Worm (Caenorhabditis elegans): Measurements from ENCODE around the gene Y105C5B.17.

Gene Y105C5B.17

ce11 chrIV:15931833-15932232, 31.1 kb upstream of the Y105C5B.17 start (continued):
- TF ChIP-seq daf-16 (GFP tag; optimal IDR thresholded peaks at IDR 0.05): peak in 1 of 2 experiments; percentile 85
- TF ChIP-seq daf-16 (tag; optimal IDR thresholded peaks at IDR 0.05): peak; percentile 54
- TF ChIP-seq nhr-111 (GFP tag; optimal IDR thresholded peaks at IDR 0.05): peak; percentile 84
- peak; percentile 26 for TF ChIP-seq rbr-2 (tag; optimal IDR thresholded peaks at IDR 0.05)
- TF ChIP-seq R02D3.7 (tag; optimal IDR thresholded peaks at IDR 0.05): no peak
- TF ChIP-seq nhr-77 (tag; optimal IDR thresholded peaks at IDR 0.05): no peak
- peak; percentile 62; the same call in 1 of the 2 replicates for TF ChIP-seq nhr-42 (GFP tag; IDR thresholded peaks at IDR 0.05)
- TF ChIP-seq Y48G9A.11 (GFP tag; IDR thresholded peaks at IDR 0.05): peak; percentile 47; the same call in 1 of the 2 replicates
- TF ChIP-seq attf-4 (tag; optimal IDR thresholded peaks at IDR 0.05): no peak
- TF ChIP-seq mdt-29 (GFP tag; IDR thresholded peaks at IDR 0.05): 0 out of 2 replicates have a peak, but pooled peaks have one; percentile 37
- TF ChIP-seq gei-8 (GFP tag; optimal IDR thresholded peaks at IDR 0.05): peak; percentile 38
- TF ChIP-seq zip-2 (tag; optimal IDR thresholded peaks at IDR 0.05): no peak
- TF ChIP-seq nhr-25 (tag; optimal IDR thresholded peaks at IDR 0.05; ENCODE audit: borderline replicate concordance, insufficient read depth): no peak
- TF ChIP-seq ceh-44 (GFP tag; IDR thresholded peaks at IDR 0.05): no peak
- no peak for TF ChIP-seq nhr-76 (tag; optimal IDR thresholded peaks at IDR 0.05)
- no peak for TF ChIP-seq ceh-82 (tag; optimal IDR thresholded peaks at IDR 0.05)
- TF ChIP-seq ceh-20 (GFP tag; IDR thresholded peaks at IDR 0.05): no peak
- peak; percentile 68 for TF ChIP-seq nhr-102 (tag; optimal IDR thresholded peaks at IDR 0.05)
- no peak for TF ChIP-seq ama-1 (optimal IDR thresholded peaks at IDR 0.05)
- TF ChIP-seq nhr-11 (tag; optimal IDR thresholded peaks at IDR 0.05): no peak
- no peak for TF ChIP-seq spr-3 (GFP tag; optimal IDR thresholded peaks at IDR 0.05)
- TF ChIP-seq lin-15B (tag; optimal IDR thresholded peaks at IDR 0.05): no peak
- peak; percentile 81; the same call in 1 of the 2 replicates for TF ChIP-seq pha-4 (GFP tag; IDR thresholded peaks at IDR 0.05)
- no peak for TF ChIP-seq pha-4 (tag; optimal IDR thresholded peaks at IDR 0.05)
- TF ChIP-seq dmd-9 (GFP tag; IDR thresholded peaks at IDR 0.05): no peak
- TF ChIP-seq lsy-2 (tag; optimal IDR thresholded peaks at IDR 0.05): no peak
- TF ChIP-seq ctbp-1 (GFP tag; IDR thresholded peaks at IDR 0.05): peak; percentile 67
- TF ChIP-seq vab-7 (GFP tag; IDR thresholded peaks at IDR 0.05): peak; percentile 75; the same call in 1 of the 2 replicates
- no peak for TF ChIP-seq ces-1 (GFP tag; optimal IDR thresholded peaks at IDR 0.05)

- TF ChIP-seq aha-1 (tag): peak; percentile 80
- peak; percentile 36; the same call in 1 of the 2 replicates for TF ChIP-seq tra-1 (GFP tag; IDR thresholded peaks at IDR 0.05)
- peak; percentile 35 to 74; a peak in 1 of 4 replicates for TF ChIP-seq madf-5 (GFP tag; IDR thresholded peaks at IDR 0.05)
- TF ChIP-seq daf-19 (GFP tag; conservative IDR thresholded peaks at IDR 0.05): peak; percentile 52; the same call in 1 of the 2 replicates
- 0 out of 2 replicates have a peak, but pooled peaks have one; percentile 21 for TF ChIP-seq ceh-20 (GFP tag; IDR thresholded peaks at IDR 0.05)
- TF ChIP-seq snpc-1.2 (GFP tag; IDR thresholded peaks at IDR 0.05): peak; percentile 98
- TF ChIP-seq D1046.2 (GFP tag; IDR thresholded peaks at IDR 0.05): peak; percentile 75; the same call in 1 of the 2 replicates
- peak; percentile 37 for TF ChIP-seq duxl-1 (tag; optimal IDR thresholded peaks at IDR 0.05; ENCODE audit: poor library complexity)
- peak; percentile 80 for TF ChIP-seq lin-1 (GFP tag; IDR thresholded peaks at IDR 0.05)
- TF ChIP-seq T26A8.4 (GFP tag; IDR thresholded peaks at IDR 0.05): peak; percentile 73
- TF ChIP-seq mdt-29 (GFP tag; IDR thresholded peaks at IDR 0.05): peak; percentile 66; the same call in 1 of the 2 replicates
- peak; percentile 36 for TF ChIP-seq Y5F2A.4 (GFP tag; optimal IDR thresholded peaks at IDR 0.05)
- peak; percentile 41 for TF ChIP-seq mxl-3 (GFP tag; optimal IDR thresholded peaks at IDR 0.05)
- TF ChIP-seq egl-43 (GFP tag; IDR thresholded peaks at IDR 0.05): peak; percentile 83
- TF ChIP-seq vab-7 (GFP tag; IDR thresholded peaks at IDR 0.05): peak; percentile 78
- peak; percentile 41 for TF ChIP-seq dmd-6 (GFP tag; IDR thresholded peaks at IDR 0.05)
- TF ChIP-seq nhr-6 (tag; optimal IDR thresholded peaks at IDR 0.05): peak; percentile 11
- TF ChIP-seq lir-3 (tag; optimal IDR thresholded peaks at IDR 0.05): peak; percentile 29
- TF ChIP-seq hmg-1.1 (GFP tag; IDR thresholded peaks at IDR 0.05): peak; percentile 46; the same call in 1 of the 2 replicates
- TF ChIP-seq lin-38 (GFP tag; IDR thresholded peaks at IDR 0.05): peak; percentile 66; the same call in 1 of the 2 replicates
- peak; percentile 63 for TF ChIP-seq F26F4.8 (GFP tag; conservative IDR thresholded peaks at IDR 0.05)
- TF ChIP-seq madf-9 (GFP tag; conservative IDR thresholded peaks at IDR 0.05): 0 out of 2 replicates have a peak, but pooled peaks have one; percentile 34
- peak; percentile 12 for TF ChIP-seq spr-1 (tag; optimal IDR thresholded peaks at IDR 0.05)
- 0 out of 2 replicates have a peak, but pooled peaks have one; percentile 21 for TF ChIP-seq nhr-41 (GFP tag; IDR thresholded peaks at IDR 0.05)
- peak; percentile 69 for TF ChIP-seq arid-1 (GFP tag; conservative IDR thresholded peaks at IDR 0.05)
- TF ChIP-seq daf-16 (GFP tag; optimal IDR thresholded peaks at IDR 0.05): peak; percentile 17 to 24
- peak; percentile 67 for TF ChIP-seq daf-16 (tag; optimal IDR thresholded peaks at IDR 0.05)
Measured at ce11 chrIV:15933100-15933499, 29.8 kb upstream of the Y105C5B.17 start.

Measured in whole organism, L4 larva.